Fruit fly (Drosophila melanogaster) whole organism, embryonic: Measurements from ENCODE around the gene mnd.

Experiments
- Awh ChIP-seq: fragments of 200-800 bp; sonication (Bioruptor generic); IDR thresholded peaks from 2 replicates; pipeline ENCODE4, ENCODE4 v1.3.6; 2022; ENCODE audit warnings: missing biosample characterization, missing genetic modification characterization
- Bdp1 ChIP-seq: fragments of 200-800 bp; sonication (Bioruptor generic); optimal IDR thresholded peaks from 3 replicates; lab custom pipeline; 2016; ENCODE audit warnings: missing biosample characterization, missing genetic modification characterization
- Bteb2 ChIP-seq: fragments of 200-800 bp; sonication (Bioruptor generic); optimal IDR thresholded peaks from 2 replicates; lab custom pipeline; 2016; ENCODE audit warnings: missing biosample characterization, missing genetic modification characterization
- CG10565 ChIP-seq: fragments of 200-800 bp; sonication (Bioruptor generic); optimal IDR thresholded peaks from 3 replicates; lab custom pipeline; 2016; ENCODE audit warnings: missing biosample characterization, mild to moderate bottlenecking, missing genetic modification characterization
- CG11247 ChIP-seq: fragments of 200-800 bp; sonication (Bioruptor generic); IDR thresholded peaks from 2 replicates; pipeline ENCODE4 v1.3.6; 2022; ENCODE audit warnings: missing biosample characterization, missing genetic modification characterization
- CG11456 ChIP-seq: fragments of 200-800 bp; sonication (Bioruptor generic); IDR thresholded peaks from 3 replicates; pipeline ENCODE4 v1.3.6; 2022; ENCODE audit warnings: missing biosample characterization, missing genetic modification characterization
- CG12155 ChIP-seq: fragments of 200-800 bp; sonication (Bioruptor generic); optimal IDR thresholded peaks from 3 replicates; lab custom pipeline; 2016; ENCODE audit warnings: missing biosample characterization, missing genetic modification characterization
- CG15696 ChIP-seq: fragments of 200-800 bp; sonication (Bioruptor generic); optimal IDR thresholded peaks from 2 replicates; lab custom pipeline; 2019; ENCODE audit warnings: missing biosample characterization, mild to moderate bottlenecking, missing genetic modification characterization, moderate library complexity
- CG16815 ChIP-seq: fragments of 200-800 bp; sonication (Bioruptor generic); optimal IDR thresholded peaks from 3 replicates; lab custom pipeline; 2017; ENCODE audit warnings: missing biosample characterization, mild to moderate bottlenecking, missing genetic modification characterization
- CG18262 ChIP-seq: fragments of 200-800 bp; optimal IDR thresholded peaks from 3 replicates; lab custom pipeline; 2019; ENCODE audit warnings: missing biosample characterization, mild to moderate bottlenecking, missing genetic modification characterization, moderate library complexity
- CG2199 ChIP-seq: fragments of 200-800 bp; sonication (Bioruptor generic); IDR thresholded peaks from 3 replicates; pipeline ENCODE4 v1.3.6; 2022; ENCODE audit warnings: missing biosample characterization, missing genetic modification characterization
- CG3065 ChIP-seq: fragments of 200-800 bp; sonication (Bioruptor generic); optimal IDR thresholded peaks from 2 replicates; lab custom pipeline; 2016; ENCODE audit warnings: missing biosample characterization, missing genetic modification characterization
- CG32767 ChIP-seq: fragments of 200-800 bp; sonication (Bioruptor generic); IDR thresholded peaks from 2 replicates; pipeline ENCODE4 v1.3.6; 2022; ENCODE audit warnings: missing biosample characterization, missing genetic modification characterization
- CG34224 ChIP-seq: fragments of 200-800 bp; sonication (Bioruptor generic); IDR thresholded peaks from 3 replicates; pipeline ENCODE4 v1.3.6; 2022; ENCODE audit warnings: missing biosample characterization, missing genetic modification characterization; ENCODE audit not compliant: partially characterized antibody
- CG34376 ChIP-seq: fragments of 200-800 bp; sonication (Bioruptor generic); optimal IDR thresholded peaks from 2 replicates; lab custom pipeline; 2018; ENCODE audit warnings: missing biosample characterization, mild to moderate bottlenecking, missing genetic modification characterization
- CG4360 ChIP-seq: fragments of 200-800 bp; sonication (Bioruptor generic); IDR thresholded peaks from 2 replicates; pipeline ENCODE4 v1.3.6; 2022; ENCODE audit warnings: missing biosample characterization, missing genetic modification characterization
- CG5180 ChIP-seq: fragments of 200-800 bp; sonication (Bioruptor generic); optimal IDR thresholded peaks from 3 replicates; lab custom pipeline; 2017; ENCODE audit warnings: missing biosample characterization, missing genetic modification characterization, mild to moderate bottlenecking, moderate library complexity, missing genetic modification reagents
- CG5245 ChIP-seq: fragments of 200-800 bp; sonication (Bioruptor generic); optimal IDR thresholded peaks from 3 replicates; lab custom pipeline; 2016; ENCODE audit warnings: missing biosample characterization, missing genetic modification characterization
- CG8765 ChIP-seq: fragments of 200-800 bp; sonication (Bioruptor generic); IDR thresholded peaks from 2 replicates; pipeline ENCODE4 v1.3.6; 2022; ENCODE audit warnings: missing biosample characterization, missing genetic modification characterization
- Doc3 ChIP-seq: fragments of 200-800 bp; sonication (Bioruptor generic); IDR thresholded peaks from 3 replicates; pipeline ENCODE4 v1.3.6; 2022; ENCODE audit warnings: missing biosample characterization, missing genetic modification characterization; ENCODE audit not compliant: partially characterized antibody
- Ets65A ChIP-seq: fragments of 200-800 bp; sonication (Bioruptor generic); peaks from one replicate; lab custom pipeline; 2016; ENCODE audit warnings: missing biosample characterization, missing genetic modification characterization
- Gug ChIP-seq: fragments of 200-800 bp; sonication (Bioruptor generic); IDR thresholded peaks from 4 replicates; pipeline ENCODE4 v1.3.6; 2022; ENCODE audit warnings: missing biosample characterization, missing genetic modification characterization
- HLH3B ChIP-seq: fragments of 200-800 bp; sonication (Bioruptor generic); IDR thresholded peaks from 2 replicates; pipeline ENCODE4 v1.3.6; 2022; ENCODE audit warnings: missing biosample characterization, missing genetic modification characterization
- Hr51 ChIP-seq, 2 experiments: fragments of 200-800 bp; sonication (Bioruptor generic); optimal IDR thresholded peaks; 2 replicates in 1 of 2; 3 replicates in 1 of 2; lab custom pipeline; 2016 to 2018; ENCODE audit warnings: missing biosample characterization in 2 of 2, missing genetic modification characterization in 2 of 2, mild to moderate bottlenecking in 1 of 2, moderate library complexity in 1 of 2
- Sox100B ChIP-seq: fragments of 200-800 bp; sonication (Bioruptor generic); optimal IDR thresholded peaks from 3 replicates; lab custom pipeline; 2018; ENCODE audit warnings: missing biosample characterization, mild to moderate bottlenecking, missing genetic modification characterization
- Spps ChIP-seq: fragments of 200-800 bp; sonication (Bioruptor generic); optimal IDR thresholded peaks from 2 replicates; lab custom pipeline; 2018; ENCODE audit warnings: missing biosample characterization, mild to moderate bottlenecking, missing genetic modification characterization
- Trl ChIP-seq, 3 experiments: fragments of >200 bp in 2 of 3; fragments of 200-800 bp in 1 of 3; sonication (Bioruptor generic) in 1 of 3; optimal IDR thresholded peaks; 2 replicates in 1 of 3; 3 replicates in 2 of 3; lab custom pipeline; 2016 to 2017; ENCODE audit warnings: missing biosample characterization in 1 of 3, missing genetic modification characterization in 1 of 3
- al ChIP-seq: fragments of 200-800 bp; sonication (Bioruptor generic); IDR thresholded peaks from 2 replicates; pipeline ENCODE4 v1.3.6; 2022; ENCODE audit warnings: missing biosample characterization, missing genetic modification characterization
- aop ChIP-seq: fragments of 200-800 bp; sonication (Bioruptor generic); IDR thresholded peaks from 2 replicates; pipeline ENCODE4 v1.3.6; 2022; ENCODE audit warnings: missing biosample characterization, missing genetic modification characterization
- ap ChIP-seq: fragments of 200-800 bp; sonication (Bioruptor generic); IDR thresholded peaks from 2 replicates; pipeline ENCODE4 v1.3.6; 2022; ENCODE audit warnings: missing biosample characterization, missing genetic modification characterization
- crc ChIP-seq: fragments of 200-800 bp; sonication (Bioruptor generic); optimal IDR thresholded peaks from 2 replicates; lab custom pipeline; 2016; ENCODE audit warnings: missing biosample characterization, missing genetic modification characterization
- crol ChIP-seq: fragments of 200-800 bp; sonication (Bioruptor generic); IDR thresholded peaks from 2 replicates; pipeline ENCODE4 v1.3.6; 2022; ENCODE audit warnings: missing biosample characterization, missing genetic modification characterization
- dmrt99B ChIP-seq: fragments of 200-800 bp; sonication (Bioruptor generic); optimal IDR thresholded peaks from 2 replicates; lab custom pipeline; 2018; ENCODE audit warnings: missing biosample characterization, mild to moderate bottlenecking, missing genetic modification characterization, moderate library complexity
- fd64A ChIP-seq: fragments of 200-800 bp; sonication (Bioruptor generic); optimal IDR thresholded peaks from 3 replicates; lab custom pipeline; 2018; ENCODE audit warnings: missing biosample characterization, mild to moderate bottlenecking, missing genetic modification characterization
- gcm ChIP-seq: fragments of 200-800 bp; sonication (Bioruptor generic); optimal IDR thresholded peaks from 2 replicates; lab custom pipeline; 2019; ENCODE audit warnings: missing biosample characterization, mild to moderate bottlenecking, missing genetic modification characterization, moderate library complexity
- kah ChIP-seq: fragments of 200-800 bp; sonication (Bioruptor generic); optimal IDR thresholded peaks from 2 replicates; lab custom pipeline; 2018; ENCODE audit warnings: missing biosample characterization, mild to moderate bottlenecking, missing genetic modification characterization
- kni ChIP-seq: fragments of 200-800 bp; sonication (Bioruptor generic); optimal IDR thresholded peaks from 3 replicates; lab custom pipeline; 2017; ENCODE audit warnings: mild to moderate bottlenecking, missing biosample characterization, missing genetic modification reagents, missing genetic modification characterization
- nom ChIP-seq: fragments of 200-800 bp; sonication (Bioruptor generic); optimal IDR thresholded peaks from 2 replicates; lab custom pipeline; 2017; ENCODE audit warnings: missing biosample characterization, missing genetic modification characterization, mild to moderate bottlenecking, moderate library complexity, missing genetic modification reagents
- oc ChIP-seq: fragments of 200-800 bp; sonication (Bioruptor generic); optimal IDR thresholded peaks from 2 replicates; lab custom pipeline; 2018; ENCODE audit warnings: missing biosample characterization, mild to moderate bottlenecking, missing genetic modification characterization, moderate library complexity
- otp ChIP-seq: fragments of 200-800 bp; sonication (Bioruptor generic); IDR thresholded peaks from 3 replicates; pipeline ENCODE4, ENCODE4 v1.3.6; 2022; ENCODE audit warnings: missing biosample characterization, missing genetic modification characterization
- pho ChIP-seq: fragments of 200-800 bp; sonication (Bioruptor generic); optimal IDR thresholded peaks from 2 replicates; lab custom pipeline; 2016; ENCODE audit warnings: missing biosample characterization, missing genetic modification characterization
- pros ChIP-seq: fragments of 200-800 bp; sonication (Bioruptor generic); optimal IDR thresholded peaks from 3 replicates; lab custom pipeline; 2019; ENCODE audit warnings: missing biosample characterization, mild to moderate bottlenecking, missing genetic modification characterization, moderate library complexity
- rib ChIP-seq: fragments of 200-800 bp; sonication (Bioruptor generic); IDR thresholded peaks from 2 replicates; pipeline ENCODE4 v1.3.6; 2022; ENCODE audit warnings: missing biosample characterization, missing genetic modification characterization
- ro ChIP-seq: fragments of 200-800 bp; sonication (Bioruptor generic); IDR thresholded peaks from 2 replicates; pipeline ENCODE4 v1.3.6; 2022; ENCODE audit warnings: missing biosample characterization, missing genetic modification characterization
- row ChIP-seq: fragments of 200-800 bp; sonication (Bioruptor generic); IDR thresholded peaks from 3 replicates; pipeline ENCODE4 v1.3.6; 2022; ENCODE audit warnings: missing biosample characterization, missing genetic modification characterization
- yki ChIP-seq: fragments of >200 bp; optimal IDR thresholded peaks from 3 replicates; lab custom pipeline; 2018
- z ChIP-seq: fragments of 200-800 bp; sonication (Bioruptor generic); IDR thresholded peaks from 3 replicates; pipeline ENCODE4 v1.3.6; 2022; ENCODE audit warnings: missing biosample characterization, missing genetic modification characterization

Gene mnd

dm6 chr3L:14977536-14978495, 7.1 kb upstream of the mnd start (continued):
- TF ChIP-seq Awh (GFP tag; lab: Robert Waterston, UW) = no peak; the same call in 1 of the 2 replicates
- TF ChIP-seq kah = no peak
- TF ChIP-seq Gug (GFP tag; lab: Robert Waterston, UW) = peak; percentile 68; the same call in 3 of the 4 replicates
- no peak for TF ChIP-seq al (GFP tag; lab: Robert Waterston, UW)

- TF ChIP-seq oc (tag; lab: Kevin White, UChicago) (peak; percentile 14), CG5245 (GFP tag; lab: Kevin White, UChicago) (no peak), CG2199 (GFP tag; lab: Robert Waterston, UW) (peak; percentile 49; the same call in 1 of the 3 replicates), dmrt99B (tag; lab: Kevin White, UChicago) (no peak), Trl (optimal IDR thresholded peaks at IDR 0.05; lab: Kevin White, UChicago) (no peak), Trl (GFP tag; optimal IDR thresholded peaks at IDR 0.05; lab: Kevin White, UChicago) (no peak), CG8765 (no peak), Hr51 (GFP tag; optimal IDR thresholded peaks at IDR 0.05; lab: Kevin White, UChicago) (no peak), CG34224 (GFP tag; lab: Robert Waterston, UW) (no peak), z (GFP tag; lab: Robert Waterston, UW) (peak; percentile 85), Spps (tag; lab: Kevin White, UChicago) (no peak), Bteb2 (no peak), rib (GFP tag; lab: Robert Waterston, UW) (peak; percentile 61; the same call in 1 of the 2 replicates), yki (lab: Kevin White, UChicago) (no peak), CG18262 (no peak), kni (GFP tag; lab: Kevin White, UChicago) (peak; percentile 89), CG11456 (GFP tag; lab: Robert Waterston, UW) (0 out of 3 replicates have a peak, but pooled peaks have one; percentile 63), HLH3B (0 out of 2 replicates have a peak, but pooled peaks have one; percentile 18), CG10565 (GFP tag; lab: Kevin White, UChicago) (no peak), crc (GFP tag; lab: Kevin White, UChicago) (no peak), fd64A (no peak), otp (GFP tag; lab: Robert Waterston, UW) (peak; percentile 48; the same call in 1 of the 3 replicates), CG12155 (GFP tag; lab: Kevin White, UChicago) (no peak), pho (GFP tag; lab: Kevin White, UChicago) (no peak), CG4360 (GFP tag; lab: Robert Waterston, UW) (no peak), ap (GFP tag; lab: Robert Waterston, UW) (no peak), Sox100B (GFP tag; lab: Kevin White, UChicago) (no peak), ro (GFP tag; lab: Robert Waterston, UW) (no peak), row (no peak), Ets65A (peak; percentile 80), CG15696 (tag; lab: Kevin White, UChicago) (no peak), Doc3 (no peak), CG16815 (no peak), CG34376 (GFP tag; lab: Kevin White, UChicago) (no peak), CG32767 (0 out of 2 replicates have a peak, but pooled peaks have one; percentile 9), CG11247 (GFP tag; lab: Robert Waterston, UW) (no peak), crol (GFP tag; lab: Robert Waterston, UW) (peak; percentile 87), aop (0 out of 2 replicates have a peak, but pooled peaks have one; percentile 31), pros (GFP tag; lab: Kevin White, UChicago) (peak; percentile 51), nom (GFP tag; lab: Kevin White, UChicago) (peak; percentile 40), gcm (GFP tag; lab: Kevin White, UChicago) (no peak), Bdp1 (GFP tag; lab: Kevin White, UChicago) (no peak), CG5180 (GFP tag; lab: Kevin White, UChicago) (no peak), CG3065 (GFP tag; lab: Kevin White, UChicago) (no peak)
These were observed 6.4 kb upstream of the mnd start for dm6 chr3L:14978496-14978894.
